Fruit fly (Drosophila melanogaster): Measurements from ENCODE around the gene Mst36Fa.
A peak's percentile ranks its signal among the peaks of the same experiment; 100 is the strongest.

Mst36Fa gene

DNA sequence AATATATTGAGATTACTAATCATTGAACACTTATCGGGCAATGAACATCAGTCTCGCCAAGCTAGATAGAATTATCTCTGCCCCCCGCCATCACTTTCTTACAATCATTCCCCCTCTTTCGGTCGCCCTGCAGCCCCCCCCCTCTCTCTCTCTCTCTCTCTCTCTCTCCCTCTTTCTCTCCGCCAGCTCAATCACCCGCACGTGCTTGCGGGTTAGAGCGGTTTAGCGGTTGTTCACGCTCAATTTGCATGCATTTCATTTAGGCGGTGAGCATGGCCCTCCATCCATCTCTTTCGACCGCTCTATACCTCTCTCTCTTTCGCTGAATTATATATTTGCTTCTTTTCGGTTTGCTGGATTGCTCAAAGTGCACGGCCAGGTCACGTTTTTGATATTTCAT is 47.7 kb downstream of the Mst36Fa start:
- TF ChIP-seq CG10147 (GFP tag; optimal IDR thresholded peaks at IDR 0.05) (no peak), gsb-n (tag; optimal IDR thresholded peaks at IDR 0.05) (peak; percentile 69), usp (GFP tag; optimal IDR thresholded peaks at IDR 0.05) (no peak), Hr51 (GFP tag; optimal IDR thresholded peaks at IDR 0.05) (no peak), CG1832 (GFP tag; optimal IDR thresholded peaks at IDR 0.05) (peak; percentile 76), CG7987 (GFP tag; optimal IDR thresholded peaks at IDR 0.05) (peak; percentile 49), da (GFP tag; optimal IDR thresholded peaks at IDR 0.05) (peak; percentile 31), Med (GFP tag) (peak; percentile 34), D19A (tag; optimal IDR thresholded peaks at IDR 0.05) (no peak), gcm (GFP tag; optimal IDR thresholded peaks at IDR 0.05) (peak; percentile 34), ci (GFP tag; IDR thresholded peaks at IDR 0.05) (0 out of 3 replicates have a peak, but pooled peaks have one; percentile 21), cwo (GFP tag; optimal IDR thresholded peaks at IDR 0.05) (peak; percentile 91), Trl (optimal IDR thresholded peaks at IDR 0.05) (peak; percentile 46 to 51), Trl (GFP tag; optimal IDR thresholded peaks at IDR 0.05) (no peak), z (GFP tag; IDR thresholded peaks at IDR 0.05) (peak; percentile 57; the same call in 1 of the 3 replicates), Hr78 (GFP tag; optimal IDR thresholded peaks at IDR 0.05) (peak in 1 of 2 experiments; percentile 26), trh (GFP tag; optimal IDR thresholded peaks at IDR 0.05) (no peak), CG8290 (GFP tag; optimal IDR thresholded peaks at IDR 0.05) (no peak), CG8290 (tag; optimal IDR thresholded peaks at IDR 0.05) (peak in 1 of 2 experiments; percentile 7), sug (tag; optimal IDR thresholded peaks at IDR 0.05) (peak; percentile 29), Nf-YC (tag; optimal IDR thresholded peaks at IDR 0.05) (no peak), vvl (GFP tag; IDR thresholded peaks at IDR 0.05) (peak; percentile 74), HLHmδ (GFP tag; optimal IDR thresholded peaks at IDR 0.05) (no peak), CG10321 (GFP tag; IDR thresholded peaks at IDR 0.05) (peak; percentile 73), chinmo (GFP tag; IDR thresholded peaks at IDR 0.05; ENCODE audit: partially characterized antibody) (0 out of 4 replicates have a peak, but pooled peaks have one; percentile 59), cad (GFP tag; optimal IDR thresholded peaks at IDR 0.05) (no peak), CG15479 (GFP tag; optimal IDR thresholded peaks at IDR 0.05) (peak; percentile 96), tll (GFP tag; optimal IDR thresholded peaks at IDR 0.05) (peak in 1 of 2 experiments; percentile 50), Poxn (GFP tag; IDR thresholded peaks at IDR 0.05) (no peak), CG5953 (GFP tag; IDR thresholded peaks at IDR 0.05) (peak; percentile 30; the same call in 1 of the 2 replicates), CG9932 (GFP tag; IDR thresholded peaks at IDR 0.05) (no peak), sens (GFP tag) (peak; percentile 55), CG13287 (GFP tag; IDR thresholded peaks at IDR 0.05; ENCODE audit: partially characterized antibody) (0 out of 2 replicates have a peak, but pooled peaks have one; percentile 14), CG7357 (GFP tag; IDR thresholded peaks at IDR 0.05) (no peak), bbx (GFP tag; IDR thresholded peaks at IDR 0.05; ENCODE audit: partially characterized antibody) (peak; percentile 23; the same call in 1 of the 2 replicates), crol (GFP tag; IDR thresholded peaks at IDR 0.05) (peak; percentile 94)

- TF ChIP-seq phol (tag; optimal IDR thresholded peaks at IDR 0.05) (peak; percentile 1), CG11504 (tag; optimal IDR thresholded peaks at IDR 0.05) (peak; percentile 5), ftz-f1 (GFP tag; optimal IDR thresholded peaks at IDR 0.05) (no peak), CG17829 (tag; optimal IDR thresholded peaks at IDR 0.05) (no peak), sens (GFP tag) (peak; percentile 69), nom (GFP tag; optimal IDR thresholded peaks at IDR 0.05) (peak; percentile 18), pum (GFP tag; optimal IDR thresholded peaks at IDR 0.05) (no peak), Awh (GFP tag; IDR thresholded peaks at IDR 0.05) (0 out of 2 replicates have a peak, but pooled peaks have one; percentile 4), scrt (GFP tag; optimal IDR thresholded peaks at IDR 0.05) (no peak), gem (tag; optimal IDR thresholded peaks at IDR 0.05) (peak; percentile 11), Med (GFP tag) (peak; percentile 43), row (GFP tag; IDR thresholded peaks at IDR 0.05) (peak; percentile 31; the same call in 1 of the 3 replicates), Drgx (GFP tag; IDR thresholded peaks at IDR 0.05) (peak; percentile 82), ci (GFP tag; IDR thresholded peaks at IDR 0.05) (0 out of 3 replicates have a peak, but pooled peaks have one; percentile 9)
Observed at dm6 chr2L:18628104-18628503, 48.7 kb downstream of the Mst36Fa start.

Measured in whole organism, embryonic.